Worm (Caenorhabditis elegans): ENCODE measurements around the gene C07B5.4.

Gene C07B5.4

ce11 chrX:9560931-9561330, 31.5 kb downstream of the C07B5.4 start (continued):
- TF ChIP-seq rcor-1 (GFP tag; IDR thresholded peaks at IDR 0.05) (peak; percentile 60), ekl-4 (GFP tag; IDR thresholded peaks at IDR 0.05) (no peak), ama-1 (optimal IDR thresholded peaks at IDR 0.05) (no peak), ama-1 (GFP tag; optimal IDR thresholded peaks at IDR 0.05) (peak in 1 of 2 experiments; percentile 40), bed-1 (GFP tag; IDR thresholded peaks at IDR 0.05) (no peak), nhr-179 (tag; optimal IDR thresholded peaks at IDR 0.05) (no peak), tbx-9 (tag; optimal IDR thresholded peaks at IDR 0.05; ENCODE audit: borderline replicate concordance) (no peak), let-607 (tag; optimal IDR thresholded peaks at IDR 0.05) (peak in 1 of 2 experiments; percentile 8), K12H6.12 (tag; optimal IDR thresholded peaks at IDR 0.05) (no peak), efl-1 (GFP tag; optimal IDR thresholded peaks at IDR 0.05) (no peak), T26A5.8 (tag; optimal IDR thresholded peaks at IDR 0.05) (no peak)

DNA sequence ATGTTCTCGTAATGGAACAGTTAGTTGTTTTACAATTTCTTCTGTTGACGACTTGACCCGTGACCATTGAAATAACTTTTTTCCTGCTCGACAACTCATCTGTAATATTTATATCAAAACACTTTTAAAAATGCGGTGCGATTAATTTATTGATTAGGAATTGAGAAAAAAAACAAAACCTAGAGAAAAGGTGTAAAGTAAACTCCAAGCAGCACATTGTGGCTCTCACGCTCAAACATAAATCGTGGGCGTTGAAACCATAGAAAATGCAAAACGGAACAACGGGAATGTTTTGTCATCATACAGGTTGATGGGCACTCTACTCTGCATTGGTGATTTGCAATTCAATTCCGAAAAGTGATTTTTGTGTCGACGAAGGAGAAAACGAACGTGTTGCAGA, 36.4 kb downstream of the C07B5.4 start, which contains the start of gene moc-5:
moc-5 (minus strand) TSS at position 101 of the 400 bp plus-strand sequence.
- TF ChIP-seq dpl-1 (GFP tag; optimal IDR thresholded peaks at IDR 0.05) (no peak), aptf-2 (GFP tag; conservative IDR thresholded peaks at IDR 0.05) (no peak), chd-7 (tag; optimal IDR thresholded peaks at IDR 0.05) (no peak), dpff-1 (tag; optimal IDR thresholded peaks at IDR 0.05) (no peak), attf-5 (GFP tag; optimal IDR thresholded peaks at IDR 0.05) (no peak), nfyb-1 (GFP tag; IDR thresholded peaks at IDR 0.05) (no peak), ztf-28 (GFP tag; IDR thresholded peaks at IDR 0.05) (no peak), madf-8 (GFP tag; conservative IDR thresholded peaks at IDR 0.05) (no peak), aptf-3 (GFP tag; IDR thresholded peaks at IDR 0.05) (no peak), Y56A3A.18 (GFP tag; IDR thresholded peaks at IDR 0.05) (no peak), T07F8.4 (tag; optimal IDR thresholded peaks at IDR 0.05) (no peak)

DNA sequence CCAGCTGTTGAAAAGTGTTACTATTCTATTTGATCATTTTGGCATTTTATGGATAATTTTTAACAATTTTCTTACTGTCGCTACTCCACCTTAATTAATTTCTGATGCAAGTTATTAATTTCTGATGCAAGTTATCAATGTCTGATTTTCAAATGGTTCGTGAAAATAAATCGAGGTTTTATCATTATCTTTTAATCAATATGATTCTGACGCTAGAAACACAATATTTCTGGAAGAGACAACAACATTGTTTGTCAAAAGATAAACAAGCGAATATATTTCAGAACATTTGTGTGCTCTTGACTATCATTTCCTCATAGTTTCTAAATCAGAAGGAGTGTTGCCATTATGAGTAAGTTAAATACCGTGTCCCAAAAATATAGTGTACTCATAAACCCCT, 37.0 kb downstream of the C07B5.4 start, which contains the start of gene F49E2.2:
F49E2.2 (plus strand) TSS at position 301 of the 400 bp plus-strand sequence.
- TF ChIP-seq madf-3 (GFP tag; IDR thresholded peaks at IDR 0.05) = no peak
- no peak for TF ChIP-seq lir-1 (GFP tag; conservative IDR thresholded peaks at IDR 0.05)
- no peak for TF ChIP-seq B0035.1 (tag; optimal IDR thresholded peaks at IDR 0.05)
- TF ChIP-seq ZK185.1 (tag; optimal IDR thresholded peaks at IDR 0.05; ENCODE audit: poor library complexity, severe bottlenecking) = no peak
- no peak for TF ChIP-seq let-526 (GFP tag; IDR thresholded peaks at IDR 0.05)
- no peak for TF ChIP-seq ceh-91 (GFP tag; IDR thresholded peaks at IDR 0.05)
- no peak for TF ChIP-seq Y95B8A.8 (GFP tag; IDR thresholded peaks at IDR 0.05)
- no peak for TF ChIP-seq attf-6 (GFP tag; IDR thresholded peaks at IDR 0.05)
- TF ChIP-seq C17E4.6 (GFP tag; IDR thresholded peaks at IDR 0.05) = no peak
- no peak for TF ChIP-seq him-1 (tag; optimal IDR thresholded peaks at IDR 0.05)
- TF ChIP-seq bed-1 (GFP tag; IDR thresholded peaks at IDR 0.05) = no peak
- no peak for TF ChIP-seq nhr-80 (tag; optimal IDR thresholded peaks at IDR 0.05)
- no peak for TF ChIP-seq chd-7 (tag; optimal IDR thresholded peaks at IDR 0.05)
- TF ChIP-seq rec-8 (tag; optimal IDR thresholded peaks at IDR 0.05) = no peak

DNA sequence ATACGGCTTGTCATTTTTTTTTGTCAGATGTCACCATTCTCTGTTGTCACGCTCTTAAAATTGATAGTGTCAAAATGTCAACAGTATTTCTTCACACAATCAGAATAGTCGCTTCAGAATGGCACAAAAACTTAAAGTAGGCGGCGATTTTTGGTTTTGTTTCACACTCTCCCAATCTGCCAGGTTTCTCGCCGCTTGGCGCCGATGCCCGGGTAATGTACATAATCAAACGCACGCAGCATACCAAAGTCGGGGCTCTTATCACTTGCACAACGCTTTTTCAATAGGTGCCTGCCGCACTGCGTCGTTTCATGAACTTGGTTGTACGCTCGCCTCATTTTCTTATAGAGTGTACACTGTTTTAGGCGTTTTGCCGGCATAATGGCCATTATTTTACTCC, 39.1 kb downstream of the C07B5.4 start:
- TF ChIP-seq nhr-80 (tag; optimal IDR thresholded peaks at IDR 0.05) = peak; percentile 91
- TF ChIP-seq madf-10 (tag; optimal IDR thresholded peaks at IDR 0.05) = no peak

Measured in whole organism, young adult.